Worm (Caenorhabditis elegans) whole organism, L3 larva: ENCODE data around the gene Y116A8C.3.

Experiments
- daf-12 ChIP-seq: fragments of 150-350 bp; optimal IDR thresholded peaks from 2 replicates; lab custom pipeline; 2014; ENCODE audit warnings: missing biosample characterization, missing genetic modification reagents, missing genetic modification characterization
- egl-5 ChIP-seq: fragments of 150-350 bp; optimal IDR thresholded peaks from 2 replicates; lab custom pipeline; 2017; ENCODE audit warnings: missing biosample characterization, missing genetic modification reagents, missing genetic modification characterization, inconsistent platforms
- elt-1 ChIP-seq: fragments of 150-350 bp; optimal IDR thresholded peaks from 2 replicates; lab custom pipeline; 2014; ENCODE audit warnings: missing biosample characterization, missing genetic modification characterization
- mdl-1 ChIP-seq: fragments of 150-350 bp; optimal IDR thresholded peaks from 2 replicates; lab custom pipeline; 2014; ENCODE audit warnings: missing biosample characterization, missing genetic modification characterization
- nfya-1 ChIP-seq: sonication (generic microtip); optimal IDR thresholded peaks from 2 replicates; lab custom pipeline; 2017; ENCODE audit warnings: missing genetic modification characterization, mild to moderate bottlenecking, missing compliant biosample characterization, antibody characterized with exemption, moderate library complexity; ENCODE audit not compliant: insufficient read depth
- nhr-11 ChIP-seq: fragments of 150-350 bp; optimal IDR thresholded peaks from 2 replicates; lab custom pipeline; 2014; ENCODE audit warnings: missing biosample characterization, missing genetic modification characterization
- nhr-12 ChIP-seq: fragments of 150-350 bp; optimal IDR thresholded peaks from 2 replicates; lab custom pipeline; 2014; ENCODE audit warnings: missing biosample characterization, missing genetic modification characterization
- nhr-237 ChIP-seq: fragments of 150-350 bp; optimal IDR thresholded peaks from 2 replicates; lab custom pipeline; 2014; ENCODE audit warnings: missing biosample characterization, missing genetic modification characterization
- nhr-28 ChIP-seq: fragments of 150-350 bp; optimal IDR thresholded peaks from 2 replicates; lab custom pipeline; 2014; ENCODE audit warnings: missing biosample characterization, missing genetic modification characterization
- pha-4 ChIP-seq: fragments of 150-350 bp; optimal IDR thresholded peaks from 2 replicates; lab custom pipeline; 2014; ENCODE audit warnings: missing biosample characterization, missing genetic modification reagents, missing genetic modification characterization
- snpc-4 ChIP-seq: fragments of 150-350 bp; optimal IDR thresholded peaks from 2 replicates; lab custom pipeline; 2014; ENCODE audit warnings: missing biosample characterization, missing genetic modification characterization
- zag-1 ChIP-seq: fragments of 150-350 bp; optimal IDR thresholded peaks from 2 replicates; lab custom pipeline; 2014; ENCODE audit warnings: missing biosample characterization, missing genetic modification characterization

DNA sequence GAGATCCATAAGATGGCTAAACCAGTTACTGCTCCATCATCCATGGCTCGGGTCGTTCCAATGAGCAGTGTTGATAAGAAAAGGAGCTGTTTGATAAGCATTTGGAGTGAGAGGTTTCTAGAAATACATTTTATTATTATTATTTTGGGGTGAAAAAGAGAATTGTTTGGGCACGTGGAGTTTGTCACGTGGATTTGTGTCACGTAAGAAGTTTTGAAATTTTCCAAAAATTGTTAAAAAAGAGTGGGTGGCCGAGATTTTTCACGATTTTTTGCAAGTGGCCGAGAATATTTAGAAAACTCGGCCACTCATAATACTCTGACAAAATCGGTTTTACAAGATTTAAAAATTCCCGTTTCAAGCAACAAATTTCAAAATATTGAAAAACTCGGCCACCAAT, 47.0 kb upstream of the Y116A8C.3 start, which contains the start of gene T06A10.106:
- TF ChIP-seq elt-1 = no peak
- TF ChIP-seq pha-4 = no peak
- TF ChIP-seq nhr-28 = no peak
- no peak for TF ChIP-seq nhr-12 (tag; lab: Kevin White, UChicago)
- no peak for TF ChIP-seq nhr-11 (tag; lab: Kevin White, UChicago)
- TF ChIP-seq zag-1 (tag; lab: Kevin White, UChicago) = no peak
- no peak for TF ChIP-seq snpc-4
- TF ChIP-seq mdl-1 (tag; lab: Kevin White, UChicago) = no peak
- TF ChIP-seq daf-12 (tag; lab: Kevin White, UChicago) = no peak
- no peak for TF ChIP-seq nfya-1
- TF ChIP-seq egl-5 (tag; lab: Kevin White, UChicago) = no peak
- no peak for TF ChIP-seq nhr-237 (tag; lab: Kevin White, UChicago)
